Worm (Caenorhabditis elegans) whole organism, late embryonic: Measurements from ENCODE around the gene F44E2.10.

Experiments used
- elt-4 ChIP-seq: sonication (generic microtip); optimal IDR thresholded peaks from 2 replicates; lab custom pipeline; 2016; ENCODE audit warnings: missing genetic modification characterization, missing compliant biosample characterization
- fkh-10 ChIP-seq: fragments of 150-350 bp; optimal IDR thresholded peaks from 2 replicates; lab custom pipeline; 2014; ENCODE audit warnings: missing biosample characterization, missing genetic modification reagents, missing genetic modification characterization
- gmeb-2 ChIP-seq: sonication (generic microtip); optimal IDR thresholded peaks from 2 replicates; lab custom pipeline; 2016; ENCODE audit warnings: missing genetic modification characterization, inconsistent platforms, missing compliant biosample characterization
- hlh-8 ChIP-seq: sonication (generic microtip); optimal IDR thresholded peaks from 2 replicates; lab custom pipeline; 2016; ENCODE audit warnings: missing genotype, missing genetic modification characterization, missing compliant biosample characterization
- sdc-2 ChIP-seq: sonication (generic microtip); optimal IDR thresholded peaks from 2 replicates; lab custom pipeline; 2016; ENCODE audit warnings: missing genotype, missing genetic modification characterization, missing compliant biosample characterization
- tbx-2 ChIP-seq: sonication (generic microtip); optimal IDR thresholded peaks from 2 replicates; lab custom pipeline; 2016; ENCODE audit warnings: missing genetic modification characterization, missing compliant biosample characterization

- TF ChIP-seq tbx-2 (tag; lab: Kevin White, UChicago) = peak; percentile 73
- peak; percentile 66 for TF ChIP-seq sdc-2 (tag; lab: Kevin White, UChicago)
- no peak for TF ChIP-seq fkh-10
- no peak for TF ChIP-seq elt-4 (tag; lab: Kevin White, UChicago)
- no peak for TF ChIP-seq hlh-8
- TF ChIP-seq gmeb-2 (tag; lab: Kevin White, UChicago) = peak; percentile 10
Measured at ce11 chrIII:8865294-8865766, 34.4 kb upstream of the F44E2.10 start.
